Fruit fly (Drosophila melanogaster) whole organism, adult: ENCODE results near the gene Vajk3.

Source experiments
- CG11617 ChIP-seq: fragments of 200-800 bp; sonication (Bioruptor generic); optimal IDR thresholded peaks from 2 replicates; lab custom pipeline; 2017; ENCODE audit warnings: mild to moderate bottlenecking, missing biosample characterization, missing genetic modification reagents, missing genetic modification characterization
- CG12768 ChIP-seq: fragments of 200-800 bp; sonication (Bioruptor generic); optimal IDR thresholded peaks from 2 replicates; lab custom pipeline; 2017; ENCODE audit warnings: missing biosample characterization, missing genetic modification characterization, mild to moderate bottlenecking, moderate library complexity, missing genetic modification reagents
- CG14711 ChIP-seq: fragments of 200-800 bp; sonication (Bioruptor generic); optimal IDR thresholded peaks from 2 replicates; lab custom pipeline; 2018; ENCODE audit warnings: missing biosample characterization, mild to moderate bottlenecking, missing genetic modification characterization, moderate library complexity
- CG1620 ChIP-seq: fragments of 200-800 bp; sonication (Bioruptor generic); optimal IDR thresholded peaks from 2 replicates; lab custom pipeline; 2016; ENCODE audit warnings: missing biosample characterization, missing genetic modification characterization
- CG33017 ChIP-seq: fragments of 200-800 bp; sonication (Bioruptor generic); optimal IDR thresholded peaks from 2 replicates; lab custom pipeline; 2018; ENCODE audit warnings: missing biosample characterization, mild to moderate bottlenecking, missing genetic modification characterization, moderate library complexity
- CG5204 ChIP-seq: fragments of 200-800 bp; sonication (Bioruptor generic); optimal IDR thresholded peaks from 2 replicates; lab custom pipeline; 2016; ENCODE audit warnings: missing biosample characterization, missing genetic modification characterization
- CG7045 ChIP-seq: fragments of 200-800 bp; sonication (Bioruptor generic); optimal IDR thresholded peaks from 2 replicates; lab custom pipeline; 2017; ENCODE audit warnings: missing biosample characterization, mild to moderate bottlenecking, missing genetic modification characterization
- CG7101 ChIP-seq: fragments of 200-800 bp; sonication (Bioruptor generic); optimal IDR thresholded peaks from 2 replicates; lab custom pipeline; 2018; ENCODE audit warnings: missing biosample characterization, mild to moderate bottlenecking, missing genetic modification characterization, moderate library complexity
- Clk ChIP-seq: fragments of 200-800 bp; sonication (Bioruptor generic); optimal IDR thresholded peaks from 2 replicates; lab custom pipeline; 2017; ENCODE audit warnings: missing biosample characterization, missing genetic modification characterization
- Crg-1 ChIP-seq: fragments of 200-800 bp; sonication (Bioruptor generic); optimal IDR thresholded peaks from 2 replicates; lab custom pipeline; 2016; ENCODE audit warnings: missing biosample characterization, missing genetic modification characterization
- Hr96 ChIP-seq: fragments of 200-800 bp; sonication (Bioruptor generic); optimal IDR thresholded peaks from 2 replicates; lab custom pipeline; 2016; ENCODE audit warnings: missing biosample characterization, missing genetic modification characterization
- Mnt ChIP-seq: fragments of 200-800 bp; sonication (Bioruptor generic); optimal IDR thresholded peaks from 2 replicates; lab custom pipeline; 2016; ENCODE audit warnings: missing biosample characterization, mild to moderate bottlenecking, missing genetic modification characterization
- bab1 ChIP-seq: fragments of 200-800 bp; sonication (Bioruptor generic); optimal IDR thresholded peaks from 3 replicates; lab custom pipeline; 2019; ENCODE audit warnings: missing biosample characterization, mild to moderate bottlenecking, missing genetic modification characterization, moderate library complexity
- cic ChIP-seq: fragments of 200-800 bp; sonication (Bioruptor generic); optimal IDR thresholded peaks from 2 replicates; lab custom pipeline; 2017; ENCODE audit warnings: missing biosample characterization, mild to moderate bottlenecking, missing genetic modification characterization, moderate library complexity
- cnc ChIP-seq, 2 experiments: fragments of >200 bp; optimal IDR thresholded peaks; 2 replicates each; lab custom pipeline; 2017
- kay ChIP-seq: fragments of 200-800 bp; sonication (Bioruptor generic); peaks from one replicate; lab custom pipeline; 2016; ENCODE audit warnings: missing biosample characterization, missing genetic modification characterization, borderline replicate concordance
- ovo ChIP-seq: fragments of 200-800 bp; sonication (Bioruptor generic); optimal IDR thresholded peaks from 2 replicates; lab custom pipeline; 2016; ENCODE audit warnings: missing biosample characterization, missing genetic modification characterization
- pad ChIP-seq: fragments of 200-800 bp; sonication (Bioruptor generic); optimal IDR thresholded peaks from 3 replicates; lab custom pipeline; 2017; ENCODE audit warnings: missing biosample characterization, missing genetic modification characterization, mild to moderate bottlenecking, moderate library complexity, missing genetic modification reagents
- tj ChIP-seq: fragments of 200-800 bp; sonication (Bioruptor generic); optimal IDR thresholded peaks from 3 replicates; lab custom pipeline; 2017; ENCODE audit warnings: missing biosample characterization, mild to moderate bottlenecking, missing genetic modification characterization, moderate library complexity
- toe ChIP-seq: fragments of 200-800 bp; sonication (Bioruptor generic); optimal IDR thresholded peaks from 2 replicates; lab custom pipeline; 2016; ENCODE audit warnings: missing biosample characterization, missing genetic modification characterization

Vajk3 gene

dm6 chr2L:13947476-13947875 is at the start of gene Vajk3:
TSS of gene Vajk3 (minus strand) at chr2L:13947476.
- TF ChIP-seq CG7101 (tag; lab: Kevin White, UChicago) (no peak), pad (GFP tag; lab: Kevin White, UChicago) (no peak), cic (no peak), CG11617 (GFP tag; lab: Kevin White, UChicago) (no peak), Hr96 (GFP tag; lab: Kevin White, UChicago) (no peak), tj (GFP tag; lab: Kevin White, UChicago) (no peak), CG7045 (GFP tag; lab: Kevin White, UChicago) (no peak), CG33017 (tag; lab: Kevin White, UChicago) (no peak), ovo (GFP tag; lab: Kevin White, UChicago) (no peak), CG5204 (no peak), kay (GFP tag; lab: Kevin White, UChicago) (no peak), Mnt (GFP tag; lab: Kevin White, UChicago) (no peak), bab1 (GFP tag; lab: Kevin White, UChicago) (no peak), CG1620 (no peak)

DNA sequence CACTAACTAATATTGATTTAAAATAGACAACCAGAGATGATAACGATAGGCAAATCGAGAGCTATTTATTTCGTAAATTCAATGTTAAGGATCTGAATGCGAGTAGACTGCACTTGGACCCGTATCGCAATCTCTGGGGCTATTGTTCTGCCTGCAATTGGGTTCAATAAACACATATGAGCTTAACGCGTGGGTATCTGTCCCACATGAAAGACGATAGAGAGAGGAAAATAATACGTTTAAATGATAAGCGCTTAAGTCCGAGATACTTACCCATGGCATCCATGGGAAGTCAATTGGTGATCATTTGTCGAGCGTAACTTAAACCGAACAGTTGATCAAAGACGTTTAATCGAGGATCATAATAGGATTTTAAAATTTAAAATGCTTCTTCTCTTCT is 32.5 kb upstream of the Vajk3 start, which contains the start of gene NimC2:
Gene NimC2, plus strand, starts transcription at position 301 of the 400 bp plus-strand sequence.
- TF ChIP-seq CG5204, result no peak
- TF ChIP-seq pad (GFP tag; lab: Kevin White, UChicago), result no peak
- no peak for TF ChIP-seq CG7045 (GFP tag; lab: Kevin White, UChicago)
- TF ChIP-seq Mnt (GFP tag; lab: Kevin White, UChicago), result no peak
- TF ChIP-seq tj (GFP tag; lab: Kevin White, UChicago), result no peak
- no peak for TF ChIP-seq toe
- no peak for TF ChIP-seq cic
- no peak for TF ChIP-seq Crg-1
- no peak for TF ChIP-seq Hr96 (GFP tag; lab: Kevin White, UChicago)
- TF ChIP-seq ovo (GFP tag; lab: Kevin White, UChicago), result no peak
- no peak for TF ChIP-seq CG7101 (tag; lab: Kevin White, UChicago)
- no peak for TF ChIP-seq CG11617 (GFP tag; lab: Kevin White, UChicago)
- no peak for TF ChIP-seq kay (GFP tag; lab: Kevin White, UChicago)
- no peak for TF ChIP-seq bab1 (GFP tag; lab: Kevin White, UChicago)
- no peak for TF ChIP-seq Clk
- TF ChIP-seq cnc (optimal IDR thresholded peaks at IDR 0.05; lab: Kevin White, UChicago), result no peak
- TF ChIP-seq CG1620, result no peak
- TF ChIP-seq CG12768 (GFP tag; lab: Kevin White, UChicago), result no peak
- TF ChIP-seq CG14711 (tag; lab: Kevin White, UChicago), result no peak

DNA sequence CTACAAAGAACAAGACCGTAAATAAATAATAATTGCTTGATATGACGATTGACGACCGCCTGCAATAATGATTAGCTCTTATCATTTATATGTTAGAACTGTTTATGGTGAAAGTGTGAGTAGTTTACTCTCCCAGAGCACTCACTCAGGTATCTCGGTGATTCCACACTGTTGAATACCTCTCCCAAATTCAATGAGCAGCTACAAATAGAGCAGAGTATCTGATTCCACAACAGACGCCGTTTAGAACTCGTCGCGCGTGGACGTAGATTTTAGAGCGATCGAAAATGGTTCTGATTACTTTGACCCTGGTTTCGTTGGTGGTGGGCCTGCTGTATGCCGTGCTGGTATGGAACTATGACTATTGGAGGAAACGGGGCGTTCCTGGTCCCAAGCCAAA is 29.8 kb upstream of the Vajk3 start, which contains the start of gene Cyp28a5:
Gene Cyp28a5, plus strand, starts transcription at position 230 of the 400 bp plus-strand sequence.
- TF ChIP-seq tj (GFP tag; lab: Kevin White, UChicago) (no peak), Mnt (GFP tag; lab: Kevin White, UChicago) (peak; percentile 18), cic (peak; percentile 33), cnc (optimal IDR thresholded peaks at IDR 0.05; lab: Kevin White, UChicago) (no peak), CG7045 (GFP tag; lab: Kevin White, UChicago) (no peak), CG14711 (tag; lab: Kevin White, UChicago) (no peak), pad (GFP tag; lab: Kevin White, UChicago) (no peak), Hr96 (GFP tag; lab: Kevin White, UChicago) (peak; percentile 9), CG33017 (tag; lab: Kevin White, UChicago) (no peak), CG5204 (no peak), CG1620 (no peak), kay (GFP tag; lab: Kevin White, UChicago) (peak; percentile 59), bab1 (GFP tag; lab: Kevin White, UChicago) (no peak), CG12768 (GFP tag; lab: Kevin White, UChicago) (no peak)

DNA sequence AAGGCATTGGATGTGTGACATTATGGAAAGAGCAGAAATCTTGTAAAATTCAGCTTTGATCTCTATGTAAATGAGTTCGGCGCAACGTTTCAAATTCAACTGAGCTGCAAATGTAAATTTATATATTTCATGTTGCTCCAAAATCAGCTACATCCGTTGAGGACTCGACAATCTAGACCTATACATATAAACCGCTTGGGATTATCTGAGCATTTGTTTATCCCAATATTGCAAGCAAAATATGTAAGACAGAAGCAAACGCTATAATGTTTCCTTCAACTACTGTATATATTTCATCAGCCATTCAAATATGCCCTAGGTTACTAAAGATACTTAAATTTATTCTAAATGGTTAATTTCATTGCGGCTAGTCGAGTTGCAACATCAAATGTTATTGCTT is 29.4 kb upstream of the Vajk3 start, which contains the start of gene NimC1:
Gene NimC1, minus strand, starts transcription at position 101 of the 400 bp plus-strand sequence.
- TF ChIP-seq Mnt (GFP tag; lab: Kevin White, UChicago) (no peak), Clk (no peak), pad (GFP tag; lab: Kevin White, UChicago) (no peak), cnc (optimal IDR thresholded peaks at IDR 0.05; lab: Kevin White, UChicago) (no peak), CG12768 (GFP tag; lab: Kevin White, UChicago) (no peak), Hr96 (GFP tag; lab: Kevin White, UChicago) (no peak), CG1620 (no peak)

DNA sequence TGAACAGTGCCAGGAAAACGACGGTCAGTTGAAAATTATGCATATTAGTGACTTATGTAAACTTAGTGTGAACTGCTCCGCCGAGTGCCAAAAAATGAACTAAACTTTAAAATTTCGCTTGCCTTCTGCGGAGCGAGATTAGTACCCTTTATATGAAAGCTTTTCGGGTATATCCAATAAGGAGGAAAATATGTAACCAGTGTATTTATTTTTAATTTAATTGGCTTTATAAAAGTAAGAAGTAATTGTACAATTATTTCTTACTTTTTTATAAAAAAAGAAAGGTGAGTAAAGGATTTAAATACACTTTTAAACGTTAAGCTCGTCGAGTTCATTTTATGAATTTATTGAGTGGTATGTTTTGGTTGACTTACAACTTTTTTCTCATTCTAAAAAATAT is 25.6 kb upstream of the Vajk3 start, which contains the start of gene He:
Gene He, minus strand, starts transcription at position 101 of the 400 bp plus-strand sequence.
- no peak for TF ChIP-seq Mnt (GFP tag; lab: Kevin White, UChicago)
- TF ChIP-seq CG33017 (tag; lab: Kevin White, UChicago), result no peak
- no peak for TF ChIP-seq CG1620
- no peak for TF ChIP-seq CG7101 (tag; lab: Kevin White, UChicago)
- TF ChIP-seq bab1 (GFP tag; lab: Kevin White, UChicago), result no peak
- TF ChIP-seq CG11617 (GFP tag; lab: Kevin White, UChicago), result no peak
- no peak for TF ChIP-seq cic
- TF ChIP-seq CG12768 (GFP tag; lab: Kevin White, UChicago), result no peak
- no peak for TF ChIP-seq ovo (GFP tag; lab: Kevin White, UChicago)
- no peak for TF ChIP-seq kay (GFP tag; lab: Kevin White, UChicago)
- TF ChIP-seq CG14711 (tag; lab: Kevin White, UChicago), result no peak
- no peak for TF ChIP-seq CG7045 (GFP tag; lab: Kevin White, UChicago)
- TF ChIP-seq pad (GFP tag; lab: Kevin White, UChicago), result no peak
- no peak for TF ChIP-seq Hr96 (GFP tag; lab: Kevin White, UChicago)
- no peak for TF ChIP-seq toe
- no peak for TF ChIP-seq CG5204

- no peak for TF ChIP-seq bab1 (GFP tag; lab: Kevin White, UChicago)
- no peak for TF ChIP-seq CG7101 (tag; lab: Kevin White, UChicago)
- no peak for TF ChIP-seq cic
- TF ChIP-seq Clk, result no peak
- TF ChIP-seq CG14711 (tag; lab: Kevin White, UChicago), result no peak
- TF ChIP-seq ovo (GFP tag; lab: Kevin White, UChicago), result no peak
- no peak for TF ChIP-seq CG5204
- no peak for TF ChIP-seq Mnt (GFP tag; lab: Kevin White, UChicago)
- TF ChIP-seq CG1620, result no peak
- no peak for TF ChIP-seq tj (GFP tag; lab: Kevin White, UChicago)
- no peak for TF ChIP-seq CG33017 (tag; lab: Kevin White, UChicago)
- no peak for TF ChIP-seq kay (GFP tag; lab: Kevin White, UChicago)
- no peak for TF ChIP-seq Hr96 (GFP tag; lab: Kevin White, UChicago)
- TF ChIP-seq cnc (optimal IDR thresholded peaks at IDR 0.05; lab: Kevin White, UChicago), result no peak
Measured at dm6 chr2L:13969876-13970275, 22.6 kb upstream of the Vajk3 start, which contains the start of the genes NimB4 and NimB5. TSS of gene NimB4 (minus strand) at chr2L:13969976. TSS of gene NimB5 (plus strand) at chr2L:13970177.
